Fruit fly (Drosophila melanogaster) whole organism, adult: ENCODE results near the gene CG34425.
A peak's percentile ranks its signal among the peaks of the same experiment; 100 is the strongest.

Experiments used
- CG11617 ChIP-seq: fragments of 200-800 bp; sonication (Bioruptor generic); optimal IDR thresholded peaks from 2 replicates; lab custom pipeline; 2017; ENCODE audit warnings: mild to moderate bottlenecking, missing biosample characterization, missing genetic modification reagents, missing genetic modification characterization
- CG12768 ChIP-seq: fragments of 200-800 bp; sonication (Bioruptor generic); optimal IDR thresholded peaks from 2 replicates; lab custom pipeline; 2017; ENCODE audit warnings: missing biosample characterization, missing genetic modification characterization, mild to moderate bottlenecking, moderate library complexity, missing genetic modification reagents
- CG14711 ChIP-seq: fragments of 200-800 bp; sonication (Bioruptor generic); optimal IDR thresholded peaks from 2 replicates; lab custom pipeline; 2018; ENCODE audit warnings: missing biosample characterization, mild to moderate bottlenecking, missing genetic modification characterization, moderate library complexity
- CG1620 ChIP-seq: fragments of 200-800 bp; sonication (Bioruptor generic); optimal IDR thresholded peaks from 2 replicates; lab custom pipeline; 2016; ENCODE audit warnings: missing biosample characterization, missing genetic modification characterization
- CG33017 ChIP-seq: fragments of 200-800 bp; sonication (Bioruptor generic); optimal IDR thresholded peaks from 2 replicates; lab custom pipeline; 2018; ENCODE audit warnings: missing biosample characterization, mild to moderate bottlenecking, missing genetic modification characterization, moderate library complexity
- CG5204 ChIP-seq: fragments of 200-800 bp; sonication (Bioruptor generic); optimal IDR thresholded peaks from 2 replicates; lab custom pipeline; 2016; ENCODE audit warnings: missing biosample characterization, missing genetic modification characterization
- CG7045 ChIP-seq: fragments of 200-800 bp; sonication (Bioruptor generic); optimal IDR thresholded peaks from 2 replicates; lab custom pipeline; 2017; ENCODE audit warnings: missing biosample characterization, mild to moderate bottlenecking, missing genetic modification characterization
- CG7101 ChIP-seq: fragments of 200-800 bp; sonication (Bioruptor generic); optimal IDR thresholded peaks from 2 replicates; lab custom pipeline; 2018; ENCODE audit warnings: missing biosample characterization, mild to moderate bottlenecking, missing genetic modification characterization, moderate library complexity
- Clk ChIP-seq: fragments of 200-800 bp; sonication (Bioruptor generic); optimal IDR thresholded peaks from 2 replicates; lab custom pipeline; 2017; ENCODE audit warnings: missing biosample characterization, missing genetic modification characterization
- Crg-1 ChIP-seq: fragments of 200-800 bp; sonication (Bioruptor generic); optimal IDR thresholded peaks from 2 replicates; lab custom pipeline; 2016; ENCODE audit warnings: missing biosample characterization, missing genetic modification characterization
- Hr96 ChIP-seq: fragments of 200-800 bp; sonication (Bioruptor generic); optimal IDR thresholded peaks from 2 replicates; lab custom pipeline; 2016; ENCODE audit warnings: missing biosample characterization, missing genetic modification characterization
- Mnt ChIP-seq: fragments of 200-800 bp; sonication (Bioruptor generic); optimal IDR thresholded peaks from 2 replicates; lab custom pipeline; 2016; ENCODE audit warnings: missing biosample characterization, mild to moderate bottlenecking, missing genetic modification characterization
- bab1 ChIP-seq: fragments of 200-800 bp; sonication (Bioruptor generic); optimal IDR thresholded peaks from 3 replicates; lab custom pipeline; 2019; ENCODE audit warnings: missing biosample characterization, mild to moderate bottlenecking, missing genetic modification characterization, moderate library complexity
- cic ChIP-seq: fragments of 200-800 bp; sonication (Bioruptor generic); optimal IDR thresholded peaks from 2 replicates; lab custom pipeline; 2017; ENCODE audit warnings: missing biosample characterization, mild to moderate bottlenecking, missing genetic modification characterization, moderate library complexity
- cnc ChIP-seq, 2 experiments: fragments of >200 bp; optimal IDR thresholded peaks; 2 replicates each; lab custom pipeline; 2017
- kay ChIP-seq: fragments of 200-800 bp; sonication (Bioruptor generic); peaks from one replicate; lab custom pipeline; 2016; ENCODE audit warnings: missing biosample characterization, missing genetic modification characterization, borderline replicate concordance
- ovo ChIP-seq: fragments of 200-800 bp; sonication (Bioruptor generic); optimal IDR thresholded peaks from 2 replicates; lab custom pipeline; 2016; ENCODE audit warnings: missing biosample characterization, missing genetic modification characterization
- pad ChIP-seq: fragments of 200-800 bp; sonication (Bioruptor generic); optimal IDR thresholded peaks from 3 replicates; lab custom pipeline; 2017; ENCODE audit warnings: missing biosample characterization, missing genetic modification characterization, mild to moderate bottlenecking, moderate library complexity, missing genetic modification reagents
- tj ChIP-seq: fragments of 200-800 bp; sonication (Bioruptor generic); optimal IDR thresholded peaks from 3 replicates; lab custom pipeline; 2017; ENCODE audit warnings: missing biosample characterization, mild to moderate bottlenecking, missing genetic modification characterization, moderate library complexity
- toe ChIP-seq: fragments of 200-800 bp; sonication (Bioruptor generic); optimal IDR thresholded peaks from 2 replicates; lab custom pipeline; 2016; ENCODE audit warnings: missing biosample characterization, missing genetic modification characterization

Gene CG34425

DNA sequence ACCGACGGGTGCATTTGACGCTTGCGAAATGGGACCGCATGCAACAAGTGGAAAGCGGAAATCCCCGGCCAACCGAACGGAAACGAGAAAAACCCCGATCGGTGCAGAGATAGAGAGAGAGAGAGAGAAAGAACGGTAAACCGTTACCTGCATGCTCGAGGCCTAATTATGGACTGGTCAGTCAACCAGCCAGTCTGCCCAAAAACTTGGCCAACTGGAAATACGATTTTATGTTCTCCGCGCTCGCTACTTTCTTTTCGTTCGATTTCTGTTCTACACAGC, 33.5 kb downstream of the CG34425 start:
- TF ChIP-seq kay (no peak), cnc (optimal IDR thresholded peaks at IDR 0.05; lab: Kevin White, UChicago) (no peak), Mnt (no peak), CG1620 (GFP tag; lab: Kevin White, UChicago) (no peak), toe (GFP tag; lab: Kevin White, UChicago) (no peak), cic (GFP tag; lab: Kevin White, UChicago) (no peak), Hr96 (no peak), CG7045 (GFP tag; lab: Kevin White, UChicago) (no peak), tj (GFP tag; lab: Kevin White, UChicago) (no peak), CG11617 (GFP tag; lab: Kevin White, UChicago) (no peak), pad (GFP tag; lab: Kevin White, UChicago) (no peak), CG7101 (no peak), CG5204 (GFP tag; lab: Kevin White, UChicago) (no peak), CG12768 (no peak), Crg-1 (GFP tag; lab: Kevin White, UChicago) (no peak), CG14711 (tag; lab: Kevin White, UChicago) (no peak)

- TF ChIP-seq CG5204 (GFP tag; lab: Kevin White, UChicago): no peak
- TF ChIP-seq toe (GFP tag; lab: Kevin White, UChicago): no peak
- TF ChIP-seq cnc (optimal IDR thresholded peaks at IDR 0.05; lab: Kevin White, UChicago): no peak
- no peak for TF ChIP-seq Mnt
- peak; percentile 70 for TF ChIP-seq kay
- TF ChIP-seq CG12768: no peak
Observed at dm6 chr3R:4471846-4472693, 34.1 kb downstream of the CG34425 start.

DNA sequence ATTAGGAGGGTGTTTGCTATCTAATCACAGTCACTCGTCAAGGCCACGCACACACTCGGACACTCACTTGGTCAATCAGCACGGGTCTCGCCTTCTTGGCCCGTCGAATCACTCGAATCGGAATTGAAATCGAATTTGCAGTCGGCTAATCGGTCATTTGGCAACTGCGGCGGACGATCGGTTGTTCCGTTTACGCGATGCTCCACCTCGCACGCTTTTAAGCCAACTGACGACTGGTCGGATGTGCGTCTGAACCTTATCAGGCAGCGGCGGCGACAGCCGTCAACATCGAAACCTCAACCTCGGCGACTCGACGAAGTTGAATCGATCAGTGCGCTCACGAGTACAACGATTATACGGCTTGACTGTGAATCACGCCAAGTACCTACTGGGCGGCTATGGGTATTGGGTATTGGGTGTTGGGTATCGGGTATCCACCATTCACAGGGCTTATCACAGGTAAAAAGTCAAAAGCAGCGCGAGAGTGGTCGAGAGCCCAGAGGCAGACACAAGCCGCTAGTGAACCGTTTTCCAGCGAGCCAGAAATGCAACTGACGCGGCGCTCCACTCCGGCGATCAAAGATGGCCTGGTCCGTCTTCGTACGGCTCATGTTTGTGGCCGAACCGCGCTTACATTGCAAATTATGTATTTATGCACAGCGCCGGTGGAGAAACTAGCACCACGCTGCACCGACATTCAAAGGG, 35.0 kb downstream of the CG34425 start:
- peak; percentile 15 for TF ChIP-seq Clk (GFP tag; lab: Kevin White, UChicago)
- no peak for TF ChIP-seq toe (GFP tag; lab: Kevin White, UChicago)
- TF ChIP-seq bab1 (GFP tag; lab: Kevin White, UChicago): peak; percentile 3
- TF ChIP-seq pad (GFP tag; lab: Kevin White, UChicago): no peak
- TF ChIP-seq CG14711 (tag; lab: Kevin White, UChicago): peak; percentile 30
- peak; percentile 90 for TF ChIP-seq tj (GFP tag; lab: Kevin White, UChicago)
- TF ChIP-seq Hr96: no peak
- TF ChIP-seq CG7045 (GFP tag; lab: Kevin White, UChicago): peak; percentile 23
- TF ChIP-seq ovo (GFP tag; lab: Kevin White, UChicago): no peak
- peak; percentile 24 for TF ChIP-seq CG7101
- peak; percentile 8 for TF ChIP-seq CG1620 (GFP tag; lab: Kevin White, UChicago)
- TF ChIP-seq CG33017 (tag; lab: Kevin White, UChicago): peak; percentile 59
- TF ChIP-seq CG11617 (GFP tag; lab: Kevin White, UChicago): peak; percentile 29
- peak; percentile 60 for TF ChIP-seq CG12768
- TF ChIP-seq cnc (optimal IDR thresholded peaks at IDR 0.05; lab: Kevin White, UChicago): no peak
- peak; percentile 15 for TF ChIP-seq Crg-1 (GFP tag; lab: Kevin White, UChicago)
- TF ChIP-seq Mnt: peak; percentile 79
- TF ChIP-seq CG5204 (GFP tag; lab: Kevin White, UChicago): no peak
- TF ChIP-seq cic (GFP tag; lab: Kevin White, UChicago): peak; percentile 86
- TF ChIP-seq kay: peak; percentile 11

DNA sequence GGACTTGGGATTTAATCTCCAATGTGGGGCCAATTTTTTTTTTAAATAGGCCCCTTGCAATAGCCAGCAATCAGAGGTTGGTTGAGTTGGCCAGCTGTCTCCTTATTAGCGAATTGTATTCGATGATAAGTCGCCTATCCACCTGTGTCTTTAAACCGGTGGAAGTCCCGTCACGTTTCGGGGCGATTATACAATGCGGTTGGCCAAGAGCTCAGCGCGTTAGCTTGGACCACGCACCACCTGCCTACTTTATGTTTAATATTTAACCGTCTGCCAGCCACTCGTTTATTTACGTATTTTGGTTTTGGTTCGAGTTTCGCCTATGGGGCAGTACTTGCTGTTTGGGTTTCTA, 35.5 kb downstream of the CG34425 start:
- TF ChIP-seq CG11617 (GFP tag; lab: Kevin White, UChicago) (no peak), tj (GFP tag; lab: Kevin White, UChicago) (no peak), Hr96 (no peak), pad (GFP tag; lab: Kevin White, UChicago) (no peak), kay (no peak), cic (GFP tag; lab: Kevin White, UChicago) (no peak)

DNA sequence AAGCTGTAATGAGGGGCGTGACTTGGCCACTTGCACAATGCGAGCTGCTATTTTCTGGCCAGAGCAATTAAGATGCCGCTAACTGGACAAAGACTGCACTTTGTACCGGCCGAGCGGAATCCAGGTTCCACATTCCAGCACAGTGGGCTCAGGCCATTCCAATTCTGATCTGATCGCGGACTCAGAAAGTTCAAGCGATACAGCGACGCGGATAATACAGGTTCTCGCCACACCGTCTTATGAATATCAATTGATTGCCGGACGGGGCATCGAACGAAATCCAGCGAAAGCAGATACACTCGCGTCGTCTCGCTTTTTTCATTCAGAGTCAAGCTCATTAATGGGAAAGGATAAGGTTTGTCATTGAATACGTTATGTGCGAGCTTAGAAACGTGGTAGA, 37.2 kb downstream of the CG34425 start:
- peak; percentile 16 for TF ChIP-seq CG12768
- no peak for TF ChIP-seq toe (GFP tag; lab: Kevin White, UChicago)
- TF ChIP-seq tj (GFP tag; lab: Kevin White, UChicago): no peak
- no peak for TF ChIP-seq Clk (GFP tag; lab: Kevin White, UChicago)
- TF ChIP-seq CG5204 (GFP tag; lab: Kevin White, UChicago): peak; percentile 1
- TF ChIP-seq ovo (GFP tag; lab: Kevin White, UChicago): peak; percentile 26
- no peak for TF ChIP-seq cic (GFP tag; lab: Kevin White, UChicago)

- TF ChIP-seq Clk (GFP tag; lab: Kevin White, UChicago) (no peak), CG12768 (no peak), CG14711 (tag; lab: Kevin White, UChicago) (no peak), pad (GFP tag; lab: Kevin White, UChicago) (no peak), CG5204 (GFP tag; lab: Kevin White, UChicago) (no peak), tj (GFP tag; lab: Kevin White, UChicago) (no peak), cnc (optimal IDR thresholded peaks at IDR 0.05; lab: Kevin White, UChicago) (no peak), Mnt (no peak), CG7101 (no peak), kay (no peak), toe (GFP tag; lab: Kevin White, UChicago) (no peak), CG7045 (GFP tag; lab: Kevin White, UChicago) (no peak), bab1 (GFP tag; lab: Kevin White, UChicago) (no peak), Crg-1 (GFP tag; lab: Kevin White, UChicago) (no peak), ovo (GFP tag; lab: Kevin White, UChicago) (no peak), cic (GFP tag; lab: Kevin White, UChicago) (no peak), CG33017 (tag; lab: Kevin White, UChicago) (no peak), Hr96 (no peak), CG11617 (GFP tag; lab: Kevin White, UChicago) (no peak), CG1620 (GFP tag; lab: Kevin White, UChicago) (no peak)
Observed at dm6 chr3R:4466894-4467293, 39.3 kb downstream of the CG34425 start.
